Worm (Caenorhabditis elegans): ENCODE data around the gene hsp-25.

DNA sequence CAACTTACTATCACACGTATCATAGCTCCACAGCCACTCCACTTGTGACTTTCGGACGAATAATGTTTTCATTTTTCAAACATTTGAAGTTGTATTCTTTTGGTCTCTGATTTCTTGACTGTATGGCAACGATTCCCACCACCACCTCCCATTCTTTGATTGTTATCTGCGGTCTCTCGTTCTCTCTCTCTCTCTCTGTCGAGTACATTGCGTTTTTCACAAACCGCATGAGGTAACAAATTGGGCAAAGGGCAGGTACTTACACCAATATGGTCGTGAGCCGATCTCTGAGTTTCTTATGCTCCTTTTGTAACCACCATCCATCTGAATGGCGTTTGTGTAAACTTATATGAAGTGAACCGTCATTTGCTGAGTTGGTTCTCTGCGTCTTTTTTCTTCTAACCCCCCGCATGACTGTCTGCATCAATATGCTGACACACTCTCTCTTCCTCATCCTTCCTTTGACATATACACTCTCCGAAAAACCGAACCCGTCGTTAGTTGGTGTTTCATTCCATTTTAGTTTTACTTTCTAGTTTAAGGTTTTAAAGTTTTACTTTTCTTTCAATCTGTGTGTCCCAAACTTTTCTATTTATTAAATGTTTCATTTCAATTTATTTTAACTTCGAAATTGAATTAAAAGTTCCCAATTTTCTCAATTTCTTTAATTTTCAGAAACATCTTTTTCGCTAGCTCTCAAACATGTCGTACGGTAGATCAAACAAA lies 18.3 kb upstream of the hsp-25 start, which contains the start of gene gln-1:
- TF ChIP-seq ztf-23 (GFP tag; IDR thresholded peaks at IDR 0.05) (0 out of 2 replicates have a peak, but pooled peaks have one; percentile 18), ref-1 (GFP tag; conservative IDR thresholded peaks at IDR 0.05) (no peak), med-1 (GFP tag; optimal IDR thresholded peaks at IDR 0.05; ENCODE audit: insufficient read depth) (no peak), ztf-29 (GFP tag; IDR thresholded peaks at IDR 0.05) (no peak), flt-1 (GFP tag; IDR thresholded peaks at IDR 0.05) (no peak), tab-1 (GFP tag; IDR thresholded peaks at IDR 0.05) (no peak)

Measured in whole organism, midembryonic.